Worm (Caenorhabditis elegans): ENCODE measurements around the gene algn-9.

The algn-9 gene

ce11 chrII:10542654-10543456, 41.3 kb upstream of the algn-9 start (continued):
- TF ChIP-seq F26F4.8 (GFP tag; conservative IDR thresholded peaks at IDR 0.05) (0 out of 2 replicates have a peak, but pooled peaks have one; percentile 6), nhr-41 (GFP tag; IDR thresholded peaks at IDR 0.05) (peak; percentile 50), ceh-20 (GFP tag; IDR thresholded peaks at IDR 0.05) (peak; percentile 74), dve-1 (tag; optimal IDR thresholded peaks at IDR 0.05; ENCODE audit: insufficient read depth) (peak; percentile 2), F37D6.2 (tag; optimal IDR thresholded peaks at IDR 0.05) (no peak), F44E2.7 (GFP tag; IDR thresholded peaks at IDR 0.05) (no peak), daf-16 (GFP tag; optimal IDR thresholded peaks at IDR 0.05) (no peak), daf-16 (tag; optimal IDR thresholded peaks at IDR 0.05) (peak; percentile 17), fkh-10 (GFP tag; optimal IDR thresholded peaks at IDR 0.05) (no peak), attf-4 (tag; optimal IDR thresholded peaks at IDR 0.05) (peak; percentile 22), aha-1 (tag) (peak; percentile 88), T20F7.1 (GFP tag; optimal IDR thresholded peaks at IDR 0.05) (no peak), hlh-30 (tag; optimal IDR thresholded peaks at IDR 0.05; ENCODE audit: insufficient read depth) (no peak), nhr-48 (tag; optimal IDR thresholded peaks at IDR 0.05) (peak; percentile 7), ceh-28 (tag; optimal IDR thresholded peaks at IDR 0.05) (no peak), lin-15B (tag; optimal IDR thresholded peaks at IDR 0.05) (no peak), nhr-111 (GFP tag; optimal IDR thresholded peaks at IDR 0.05) (no peak), ama-1 (optimal IDR thresholded peaks at IDR 0.05) (peak; percentile 90), mdl-1 (tag; optimal IDR thresholded peaks at IDR 0.05) (peak in 1 of 2 experiments; percentile 7), lir-3 (tag; optimal IDR thresholded peaks at IDR 0.05) (no peak), set-16 (GFP tag; IDR thresholded peaks at IDR 0.05) (no peak), ctbp-1 (GFP tag; IDR thresholded peaks at IDR 0.05) (peak; percentile 67; the same call in 1 of the 2 replicates), hif-1 (tag; optimal IDR thresholded peaks at IDR 0.05) (no peak), F49E8.2 (tag; optimal IDR thresholded peaks at IDR 0.05; ENCODE audit: borderline replicate concordance) (no peak), egl-43 (GFP tag; IDR thresholded peaks at IDR 0.05) (peak; percentile 87), sdz-12 (GFP tag; optimal IDR thresholded peaks at IDR 0.05) (peak; percentile 38), mdt-29 (GFP tag; IDR thresholded peaks at IDR 0.05) (peak; percentile 21; the same call in 1 of the 2 replicates), nhr-11 (tag; optimal IDR thresholded peaks at IDR 0.05) (no peak), snpc-1.2 (GFP tag; IDR thresholded peaks at IDR 0.05) (peak; percentile 70), ceh-62 (tag; optimal IDR thresholded peaks at IDR 0.05) (no peak), mxl-2 (GFP tag; conservative IDR thresholded peaks at IDR 0.05) (no peak), pqm-1 (tag; optimal IDR thresholded peaks at IDR 0.05) (no peak), nhr-76 (tag; optimal IDR thresholded peaks at IDR 0.05) (no peak), Y75B8A.6 (GFP tag; IDR thresholded peaks at IDR 0.05) (no peak; the same call in 1 of the 2 replicates), saeg-2 (GFP tag; IDR thresholded peaks at IDR 0.05) (peak; percentile 42; the same call in 1 of the 2 replicates), lin-39 (tag; optimal IDR thresholded peaks at IDR 0.05) (no peak), nhr-6 (tag; optimal IDR thresholded peaks at IDR 0.05) (peak; percentile 4), tra-1 (GFP tag; IDR thresholded peaks at IDR 0.05) (peak; percentile 39; the same call in 1 of the 2 replicates), lin-29 (GFP tag; IDR thresholded peaks at IDR 0.05) (peak; percentile 52), mep-1 (tag; optimal IDR thresholded peaks at IDR 0.05) (peak; percentile 53), skn-1 (tag; optimal IDR thresholded peaks at IDR 0.05) (no peak), nhr-28 (tag; optimal IDR thresholded peaks at IDR 0.05) (no peak), unc-62 (GFP tag; optimal IDR thresholded peaks at IDR 0.05 in 1 of 2) (peak in 1 of 2 experiments; percentile 72), unc-62 (tag; optimal IDR thresholded peaks at IDR 0.05) (no peak), T26A8.4 (GFP tag; IDR thresholded peaks at IDR 0.05) (peak; percentile 51), hlh-11 (tag; optimal IDR thresholded peaks at IDR 0.05) (no peak), spr-3 (GFP tag; optimal IDR thresholded peaks at IDR 0.05) (peak; percentile 36), snpc-4 (tag; optimal IDR thresholded peaks at IDR 0.05) (no peak), nhr-10 (tag; optimal IDR thresholded peaks at IDR 0.05) (no peak), Y5F2A.4 (GFP tag; optimal IDR thresholded peaks at IDR 0.05) (no peak), ceh-44 (GFP tag; IDR thresholded peaks at IDR 0.05) (no peak)

Measured in whole organism, L4 larva.